Fruit fly (Drosophila melanogaster) whole organism, embryonic: Measurements from ENCODE around the gene CG15011.
A peak's percentile ranks its signal among the peaks of the same experiment; 100 is the strongest.

Experiments
- BEAF-32 ChIP-seq: fragments of 200-800 bp; sonication (Bioruptor generic); optimal IDR thresholded peaks from 3 replicates; lab custom pipeline; 2017; ENCODE audit warnings: missing biosample characterization, missing genetic modification characterization, mild to moderate bottlenecking, moderate library complexity, missing genetic modification reagents
- CG10431 ChIP-seq: fragments of 200-800 bp; sonication (Bioruptor generic); optimal IDR thresholded peaks from 3 replicates; lab custom pipeline; 2018; ENCODE audit warnings: missing biosample characterization, mild to moderate bottlenecking, missing genetic modification characterization
- CG10979 ChIP-seq: fragments of 200-800 bp; sonication (Bioruptor generic); optimal IDR thresholded peaks from 2 replicates; lab custom pipeline; 2018; ENCODE audit warnings: missing biosample characterization, mild to moderate bottlenecking, missing genetic modification characterization, moderate library complexity
- CG12299 ChIP-seq: fragments of 200-800 bp; sonication (Bioruptor generic); optimal IDR thresholded peaks from 2 replicates; lab custom pipeline; 2018; ENCODE audit warnings: missing biosample characterization, mild to moderate bottlenecking, missing genetic modification characterization
- CG12391 ChIP-seq: fragments of 200-800 bp; sonication (Bioruptor generic); optimal IDR thresholded peaks from 3 replicates; lab custom pipeline; 2018; ENCODE audit warnings: missing biosample characterization, mild to moderate bottlenecking, missing genetic modification characterization, moderate library complexity
- CG12769 ChIP-seq: fragments of 200-800 bp; sonication (Bioruptor generic); optimal IDR thresholded peaks from 2 replicates; lab custom pipeline; 2019; ENCODE audit warnings: missing biosample characterization, mild to moderate bottlenecking, missing genetic modification characterization, moderate library complexity
- CG13296 ChIP-seq: fragments of 200-800 bp; sonication (Bioruptor generic); optimal IDR thresholded peaks from 3 replicates; lab custom pipeline; 2018; ENCODE audit warnings: missing biosample characterization, mild to moderate bottlenecking, missing genetic modification characterization
- CG13424 ChIP-seq: fragments of 200-800 bp; sonication (Bioruptor generic); optimal IDR thresholded peaks from 2 replicates; lab custom pipeline; 2019; ENCODE audit warnings: missing biosample characterization, mild to moderate bottlenecking, missing genetic modification characterization, moderate library complexity
- CG14014 ChIP-seq: fragments of 200-800 bp; sonication (Bioruptor generic); IDR thresholded peaks from 2 replicates; pipeline ENCODE4 v1.3.6; 2022; ENCODE audit warnings: missing biosample characterization, missing genetic modification characterization
- CG14860 ChIP-seq: fragments of 200-800 bp; sonication (Bioruptor generic); IDR thresholded peaks from 3 replicates; pipeline ENCODE4 v1.3.6; 2022; ENCODE audit warnings: missing biosample characterization, missing genetic modification characterization; ENCODE audit not compliant: partially characterized antibody
- CG15011 ChIP-seq: fragments of 200-800 bp; sonication (Bioruptor generic); optimal IDR thresholded peaks from 3 replicates; lab custom pipeline; 2018; ENCODE audit warnings: missing biosample characterization, mild to moderate bottlenecking, missing genetic modification characterization
- CG1603 ChIP-seq: fragments of 200-800 bp; sonication (Bioruptor generic); optimal IDR thresholded peaks from 2 replicates; lab custom pipeline; 2019; ENCODE audit warnings: missing biosample characterization, mild to moderate bottlenecking, missing genetic modification characterization, moderate library complexity
- CG17912 ChIP-seq: fragments of 200-800 bp; sonication (Bioruptor generic); optimal IDR thresholded peaks from 2 replicates; lab custom pipeline; 2018; ENCODE audit warnings: missing biosample characterization, mild to moderate bottlenecking, missing genetic modification characterization
- CG1832 ChIP-seq: fragments of 200-800 bp; sonication (Bioruptor generic); optimal IDR thresholded peaks from 2 replicates; lab custom pipeline; 2017; ENCODE audit warnings: missing biosample characterization, mild to moderate bottlenecking, missing genetic modification characterization, inconsistent platforms
- CG18619 ChIP-seq: fragments of 200-800 bp; sonication (Bioruptor generic); optimal IDR thresholded peaks from 3 replicates; lab custom pipeline; 2017; ENCODE audit warnings: missing biosample characterization, mild to moderate bottlenecking, missing genetic modification characterization
- CG2116 ChIP-seq: fragments of 200-800 bp; sonication (Bioruptor generic); optimal IDR thresholded peaks from 3 replicates; lab custom pipeline; 2018; ENCODE audit warnings: missing biosample characterization, mild to moderate bottlenecking, missing genetic modification characterization
- CG2120 ChIP-seq: fragments of 200-800 bp; sonication (Bioruptor generic); optimal IDR thresholded peaks from 3 replicates; lab custom pipeline; 2016; ENCODE audit warnings: missing biosample characterization, missing genetic modification characterization
- CG2678 ChIP-seq: fragments of 200-800 bp; sonication (Bioruptor generic); optimal IDR thresholded peaks from 3 replicates; lab custom pipeline; 2019; ENCODE audit warnings: missing biosample characterization, mild to moderate bottlenecking, missing genetic modification characterization, moderate library complexity
- CG2712 ChIP-seq: fragments of 200-800 bp; optimal IDR thresholded peaks from 3 replicates; lab custom pipeline; 2019; ENCODE audit warnings: missing biosample characterization, mild to moderate bottlenecking, missing genetic modification characterization, moderate library complexity
- CG34422 ChIP-seq: fragments of 200-800 bp; sonication (Bioruptor generic); IDR thresholded peaks from 3 replicates; pipeline ENCODE4 v1.3.6; 2022; ENCODE audit warnings: missing biosample characterization, missing genetic modification characterization
- CG3995 ChIP-seq: fragments of 200-800 bp; sonication (Bioruptor generic); optimal IDR thresholded peaks from 3 replicates; lab custom pipeline; 2016; ENCODE audit warnings: missing biosample characterization, missing genetic modification characterization
- CG4730 ChIP-seq: fragments of 200-800 bp; sonication (Bioruptor generic); IDR thresholded peaks from 2 replicates; pipeline ENCODE4 v1.3.6; 2022; ENCODE audit warnings: missing biosample characterization, missing genetic modification characterization
- CG5953 ChIP-seq: fragments of 200-800 bp; sonication (Bioruptor generic); IDR thresholded peaks from 2 replicates; pipeline ENCODE4 v1.3.6; 2022; ENCODE audit warnings: missing biosample characterization, missing genetic modification characterization
- CG8765 ChIP-seq: fragments of 200-800 bp; sonication (Bioruptor generic); IDR thresholded peaks from 2 replicates; pipeline ENCODE4 v1.3.6; 2022; ENCODE audit warnings: missing biosample characterization, missing genetic modification characterization
- CG9215 ChIP-seq: fragments of 200-800 bp; sonication (Bioruptor generic); IDR thresholded peaks from 2 replicates; pipeline ENCODE4 v1.3.6; 2022; ENCODE audit warnings: missing biosample characterization, missing genetic modification characterization
- CG9437 ChIP-seq: fragments of 200-800 bp; sonication (Bioruptor generic); optimal IDR thresholded peaks from 2 replicates; lab custom pipeline; 2018; ENCODE audit warnings: missing biosample characterization, mild to moderate bottlenecking, missing genetic modification characterization
- CG9727 ChIP-seq: fragments of 200-800 bp; sonication (Bioruptor generic); optimal IDR thresholded peaks from 3 replicates; lab custom pipeline; 2017; ENCODE audit warnings: missing biosample characterization, mild to moderate bottlenecking, missing genetic modification characterization
- CoRest ChIP-seq: fragments of 200-800 bp; sonication (Bioruptor generic); optimal IDR thresholded peaks from 3 replicates; lab custom pipeline; 2018; ENCODE audit warnings: missing biosample characterization, mild to moderate bottlenecking, missing genetic modification characterization, moderate library complexity
- Doc3 ChIP-seq: fragments of 200-800 bp; sonication (Bioruptor generic); IDR thresholded peaks from 3 replicates; pipeline ENCODE4 v1.3.6; 2022; ENCODE audit warnings: missing biosample characterization, missing genetic modification characterization; ENCODE audit not compliant: partially characterized antibody
- E2f2 ChIP-seq: fragments of 200-800 bp; sonication (Bioruptor generic); IDR thresholded peaks from 2 replicates; pipeline ENCODE4 v1.3.6; 2022; ENCODE audit warnings: missing biosample characterization, missing genetic modification characterization
- Gug ChIP-seq: fragments of 200-800 bp; sonication (Bioruptor generic); IDR thresholded peaks from 4 replicates; pipeline ENCODE4 v1.3.6; 2022; ENCODE audit warnings: missing biosample characterization, missing genetic modification characterization
- H15 ChIP-seq: fragments of 200-800 bp; sonication (Bioruptor generic); IDR thresholded peaks from 3 replicates; pipeline ENCODE4 v1.3.6; 2022; ENCODE audit warnings: missing biosample characterization, missing genetic modification characterization
- Max ChIP-seq: fragments of 200-800 bp; sonication (Bioruptor generic); optimal IDR thresholded peaks from 2 replicates; lab custom pipeline; 2016; ENCODE audit warnings: missing biosample characterization, mild to moderate bottlenecking, missing genetic modification characterization
- Med ChIP-seq: fragments of 200-800 bp; sonication (Bioruptor generic); peaks from one replicate; lab custom pipeline; 2016; ENCODE audit warnings: missing biosample characterization, missing genetic modification characterization, mild to moderate bottlenecking, inconsistent platforms, moderate library complexity
- NC2α ChIP-seq: fragments of 200-800 bp; sonication (Bioruptor generic); optimal IDR thresholded peaks from 2 replicates; lab custom pipeline; 2016; ENCODE audit warnings: missing biosample characterization, missing genetic modification characterization
- PHDP ChIP-seq: fragments of 200-800 bp; sonication (Bioruptor generic); optimal IDR thresholded peaks from 3 replicates; lab custom pipeline; 2018; ENCODE audit warnings: missing biosample characterization, mild to moderate bottlenecking, missing genetic modification characterization, moderate library complexity
- Sox102F ChIP-seq: fragments of 200-800 bp; sonication (Bioruptor generic); optimal IDR thresholded peaks from 2 replicates; lab custom pipeline; 2018; ENCODE audit warnings: missing biosample characterization, mild to moderate bottlenecking, missing genetic modification characterization, moderate library complexity
- Taf1 ChIP-seq: fragments of 200-800 bp; sonication (Bioruptor generic); IDR thresholded peaks from 2 replicates; pipeline ENCODE4 v1.3.6; 2022; ENCODE audit warnings: missing biosample characterization, missing genetic modification characterization
- Usf ChIP-seq: fragments of 200-800 bp; sonication (Bioruptor generic); optimal IDR thresholded peaks from 2 replicates; lab custom pipeline; 2017; ENCODE audit warnings: missing genotype, missing biosample characterization, missing genetic modification characterization
- amos ChIP-seq: fragments of 200-800 bp; sonication (Bioruptor generic); IDR thresholded peaks from 2 replicates; pipeline ENCODE4 v1.3.6; 2022; ENCODE audit warnings: missing biosample characterization, missing genetic modification characterization; ENCODE audit not compliant: partially characterized antibody
- chinmo ChIP-seq: fragments of 200-800 bp; sonication (Bioruptor generic); IDR thresholded peaks from 4 replicates; pipeline ENCODE4 v1.3.6; 2022; ENCODE audit warnings: missing biosample characterization, missing genetic modification characterization; ENCODE audit not compliant: partially characterized antibody
- danr ChIP-seq: fragments of 200-800 bp; sonication (Bioruptor generic); IDR thresholded peaks from 2 replicates; pipeline ENCODE4 v1.3.6; 2022; ENCODE audit warnings: missing biosample characterization, missing genetic modification characterization
- ewg ChIP-seq: fragments of 200-800 bp; sonication (Bioruptor generic); optimal IDR thresholded peaks from 3 replicates; lab custom pipeline; 2017; ENCODE audit warnings: mild to moderate bottlenecking, missing biosample characterization, missing genetic modification reagents, missing genetic modification characterization
- gem ChIP-seq: fragments of 200-800 bp; sonication (Bioruptor generic); optimal IDR thresholded peaks from 2 replicates; lab custom pipeline; 2019; ENCODE audit warnings: missing biosample characterization, mild to moderate bottlenecking, missing genetic modification characterization, moderate library complexity
- ind ChIP-seq: fragments of 200-800 bp; sonication (Bioruptor generic); optimal IDR thresholded peaks from 3 replicates; lab custom pipeline; 2016; ENCODE audit warnings: missing biosample characterization, missing genetic modification characterization
- insv ChIP-seq, 2 experiments: fragments of 200-800 bp; sonication (Bioruptor generic); optimal IDR thresholded peaks; 3 replicates each; lab custom pipeline; 2016 to 2018; ENCODE audit warnings: missing biosample characterization in 2 of 2, missing genetic modification characterization in 2 of 2
- klu ChIP-seq: fragments of 200-800 bp; sonication (Bioruptor generic); IDR thresholded peaks from 2 replicates; pipeline ENCODE4 v1.3.6; 2022; ENCODE audit warnings: missing biosample characterization, missing genetic modification characterization
- lola ChIP-seq, 3 experiments: fragments of >200 bp in 2 of 3; fragments of 200-800 bp in 1 of 3; sonication (Bioruptor generic) in 1 of 3; optimal IDR thresholded peaks; 2 replicates each; lab custom pipeline; 2017 to 2019; ENCODE audit warnings: missing biosample characterization in 3 of 3, missing genetic modification characterization in 3 of 3, mild to moderate bottlenecking in 1 of 3, moderate library complexity in 1 of 3

The CG15011 gene

DNA sequence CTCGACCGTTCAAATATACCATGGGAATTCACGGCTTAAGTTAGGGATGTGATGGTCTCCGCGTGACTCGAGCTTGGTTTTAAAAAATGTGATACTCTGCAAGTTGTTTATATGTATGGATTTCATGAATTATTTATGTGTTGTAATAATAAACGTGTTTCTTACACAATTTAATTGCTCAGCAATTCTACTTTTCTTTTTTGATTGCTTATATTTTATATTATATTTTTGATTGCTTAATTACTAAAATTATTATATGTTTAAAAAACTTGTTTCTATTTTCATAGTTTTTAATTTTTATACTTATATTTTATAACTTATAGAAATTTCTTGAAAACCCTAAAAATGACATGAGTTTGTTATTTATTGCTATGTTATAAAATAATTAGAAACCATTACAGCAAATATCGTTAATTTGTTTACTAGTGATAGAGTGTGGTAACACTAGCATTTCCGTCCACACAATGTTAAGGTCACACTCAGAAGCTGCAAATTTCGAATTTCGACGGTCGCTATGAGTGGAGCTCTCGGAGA is 4.6 kb downstream of the CG15011 start, which contains the start of the genes ago and CG1265 (continued):
- TF ChIP-seq Sox102F (GFP tag; lab: Kevin White, UChicago): peak; percentile 34
- no peak for TF ChIP-seq CG12299 (tag; lab: Kevin White, UChicago)
- peak; percentile 12; the same call in 1 of the 2 replicates for TF ChIP-seq Taf1
- TF ChIP-seq CG12391 (tag; lab: Kevin White, UChicago): peak; percentile 54
- TF ChIP-seq CG34422: peak; percentile 24; the same call in 2 of the 3 replicates
- 0 out of 3 replicates have a peak, but pooled peaks have one; percentile 4 for TF ChIP-seq CG14860 (GFP tag; lab: Robert Waterston, UW)
- TF ChIP-seq CG15011 (GFP tag; lab: Kevin White, UChicago): no peak
- TF ChIP-seq CG9215 (GFP tag; lab: Robert Waterston, UW): peak; percentile 46
- peak; percentile 61 for TF ChIP-seq amos (GFP tag; lab: Robert Waterston, UW)
- peak; percentile 74 for TF ChIP-seq gem (tag; lab: Kevin White, UChicago)
- TF ChIP-seq CG13296 (GFP tag; lab: Kevin White, UChicago): peak; percentile 40
- peak; percentile 33 for TF ChIP-seq CG10431
- TF ChIP-seq CG18619: peak; percentile 15
- no peak for TF ChIP-seq CG10979 (tag; lab: Kevin White, UChicago)
- peak; percentile 54 for TF ChIP-seq CG2678 (tag; lab: Kevin White, UChicago)
- TF ChIP-seq CG8765: no peak
- TF ChIP-seq CG1603: peak; percentile 45
- peak in 1 of 3 experiments; percentile 52 for TF ChIP-seq lola (GFP tag; optimal IDR thresholded peaks at IDR 0.05; lab: Kevin White, UChicago)
- TF ChIP-seq CoRest (tag; lab: Kevin White, UChicago): peak; percentile 71
- TF ChIP-seq Usf (GFP tag; lab: Kevin White, UChicago): peak; percentile 37
- TF ChIP-seq H15: peak; percentile 31; the same call in 1 of the 3 replicates
- TF ChIP-seq CG9437 (GFP tag; lab: Kevin White, UChicago): peak; percentile 42
- peak; percentile 16; the same call in 1 of the 2 replicates for TF ChIP-seq klu (GFP tag; lab: Robert Waterston, UW)
- peak; percentile 57 for TF ChIP-seq CG13424 (tag; lab: Kevin White, UChicago)
- peak; percentile 69 for TF ChIP-seq CG2712 (tag; lab: Kevin White, UChicago)
- TF ChIP-seq chinmo: no peak
- peak; percentile 6 for TF ChIP-seq CG2116
- TF ChIP-seq Max (GFP tag; lab: Kevin White, UChicago): no peak
- peak; percentile 28 for TF ChIP-seq ind
- TF ChIP-seq E2f2 (GFP tag; lab: Robert Waterston, UW): peak; percentile 66
- TF ChIP-seq PHDP (tag; lab: Kevin White, UChicago): no peak
- peak in 1 of 2 experiments; percentile 30 for TF ChIP-seq insv (GFP tag; optimal IDR thresholded peaks at IDR 0.05; lab: Kevin White, UChicago)
- peak; percentile 52 for TF ChIP-seq CG2120 (GFP tag; lab: Kevin White, UChicago)
- TF ChIP-seq danr: no peak
- TF ChIP-seq ewg (GFP tag; lab: Kevin White, UChicago): peak; percentile 2
- TF ChIP-seq NC2α (GFP tag; lab: Kevin White, UChicago): no peak
- TF ChIP-seq CG9727 (GFP tag; lab: Kevin White, UChicago): peak; percentile 53
- TF ChIP-seq CG14014 (GFP tag; lab: Robert Waterston, UW): peak; percentile 47
- TF ChIP-seq Doc3 (GFP tag; lab: Robert Waterston, UW): 0 out of 3 replicates have a peak, but pooled peaks have one; percentile 9
- no peak for TF ChIP-seq CG1832 (GFP tag; lab: Kevin White, UChicago)
- peak; percentile 55; the same call in 2 of the 4 replicates for TF ChIP-seq Gug (GFP tag; lab: Robert Waterston, UW)
- TF ChIP-seq CG4730 (GFP tag; lab: Robert Waterston, UW): no peak
- no peak for TF ChIP-seq CG12769 (tag; lab: Kevin White, UChicago)
- TF ChIP-seq CG17912 (GFP tag; lab: Kevin White, UChicago): peak; percentile 72
- TF ChIP-seq CG3995 (GFP tag; lab: Kevin White, UChicago): peak; percentile 92
- peak; percentile 67 for TF ChIP-seq BEAF-32 (GFP tag; lab: Kevin White, UChicago)
- no peak for TF ChIP-seq CG5953 (GFP tag; lab: Robert Waterston, UW)
- TF ChIP-seq Med (GFP tag; lab: Kevin White, UChicago): peak; percentile 74
